Fruit fly (Drosophila melanogaster): ENCODE measurements around the gene TotF.

TotF gene

DNA sequence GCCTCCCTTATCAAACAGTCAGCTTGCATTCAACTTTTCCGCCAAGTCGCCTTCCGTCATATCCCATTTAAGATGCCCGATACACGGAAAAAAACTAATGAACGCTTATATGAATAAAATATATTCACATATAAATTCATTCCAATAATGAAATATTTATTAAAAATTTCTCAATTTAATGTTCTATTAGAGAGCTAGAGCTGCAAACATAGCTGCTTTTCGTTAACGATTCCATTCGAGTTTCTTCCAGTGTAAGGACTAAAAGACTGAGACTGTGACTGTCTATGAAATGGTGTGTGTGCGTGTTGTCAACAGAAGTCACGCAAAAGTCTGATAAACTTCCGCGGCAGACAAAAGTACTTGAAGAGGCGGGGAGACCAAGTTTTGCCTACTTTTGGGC is 17.9 kb upstream of the TotF start (continued):
- no peak for TF ChIP-seq CG13287 (GFP tag; IDR thresholded peaks at IDR 0.05; ENCODE audit: partially characterized antibody)
- TF ChIP-seq pum (GFP tag; optimal IDR thresholded peaks at IDR 0.05): no peak
- TF ChIP-seq lov (optimal IDR thresholded peaks at IDR 0.05): no peak
- no peak for TF ChIP-seq lov (GFP tag; IDR thresholded peaks at IDR 0.05)
- no peak for TF ChIP-seq Hr39 (optimal IDR thresholded peaks at IDR 0.05)
- TF ChIP-seq CG2120 (GFP tag; optimal IDR thresholded peaks at IDR 0.05): peak; percentile 47
- TF ChIP-seq ssp (GFP tag; IDR thresholded peaks at IDR 0.05): no peak
- TF ChIP-seq en (GFP tag; optimal IDR thresholded peaks at IDR 0.05): no peak
- no peak for TF ChIP-seq wek (GFP tag; optimal IDR thresholded peaks at IDR 0.05)
- no peak for TF ChIP-seq CG11398 (GFP tag; optimal IDR thresholded peaks at IDR 0.05)
- no peak for TF ChIP-seq Stat92E (GFP tag; optimal IDR thresholded peaks at IDR 0.05)
- TF ChIP-seq mld (GFP tag; IDR thresholded peaks at IDR 0.05; ENCODE audit: partially characterized antibody): no peak
- peak; percentile 83 for TF ChIP-seq lab (GFP tag; optimal IDR thresholded peaks at IDR 0.05)
- no peak for TF ChIP-seq Kr (GFP tag; optimal IDR thresholded peaks at IDR 0.05)
- TF ChIP-seq maf-S (GFP tag; optimal IDR thresholded peaks at IDR 0.05): no peak
- TF ChIP-seq B-H2 (GFP tag; optimal IDR thresholded peaks at IDR 0.05): no peak
- no peak for TF ChIP-seq CG7786 (GFP tag; optimal IDR thresholded peaks at IDR 0.05)
- no peak for TF ChIP-seq fru (optimal IDR thresholded peaks at IDR 0.05)
- no peak for TF ChIP-seq CG31365 (tag; optimal IDR thresholded peaks at IDR 0.05)
- no peak for TF ChIP-seq cad (GFP tag; optimal IDR thresholded peaks at IDR 0.05)
- TF ChIP-seq Hr78 (GFP tag; optimal IDR thresholded peaks at IDR 0.05): no peak
- no peak for TF ChIP-seq CG1832 (GFP tag; optimal IDR thresholded peaks at IDR 0.05)
- TF ChIP-seq inv (GFP tag; IDR thresholded peaks at IDR 0.05; ENCODE audit: partially characterized antibody): no peak
- no peak for TF ChIP-seq ase (GFP tag; IDR thresholded peaks at IDR 0.05)
- no peak for TF ChIP-seq CG12219 (GFP tag; optimal IDR thresholded peaks at IDR 0.05)
- no peak for TF ChIP-seq Doc3 (GFP tag; IDR thresholded peaks at IDR 0.05; ENCODE audit: partially characterized antibody)
- TF ChIP-seq gfzf (GFP tag; optimal IDR thresholded peaks at IDR 0.05): no peak
- no peak for TF ChIP-seq CG4820 (GFP tag; optimal IDR thresholded peaks at IDR 0.05)
- TF ChIP-seq CG1233 (GFP tag; optimal IDR thresholded peaks at IDR 0.05): peak; percentile 24
- TF ChIP-seq CG15601 (tag; optimal IDR thresholded peaks at IDR 0.05): peak; percentile 4
- peak; percentile 47 for TF ChIP-seq Blimp-1 (GFP tag; optimal IDR thresholded peaks at IDR 0.05)
- TF ChIP-seq CG10462 (GFP tag; optimal IDR thresholded peaks at IDR 0.05): no peak
- TF ChIP-seq CG2889 (GFP tag; IDR thresholded peaks at IDR 0.05): no peak
- peak; percentile 30 for TF ChIP-seq CG17829 (tag; optimal IDR thresholded peaks at IDR 0.05)
- TF ChIP-seq CG18764 (GFP tag; optimal IDR thresholded peaks at IDR 0.05): peak; percentile 7
- peak; percentile 28; the same call in 1 of the 2 replicates for TF ChIP-seq CG10366 (GFP tag; IDR thresholded peaks at IDR 0.05)
- no peak for TF ChIP-seq Myb (GFP tag; optimal IDR thresholded peaks at IDR 0.05)
- TF ChIP-seq CG4360 (GFP tag; IDR thresholded peaks at IDR 0.05): no peak
- peak; percentile 77 for TF ChIP-seq CG11504 (tag; optimal IDR thresholded peaks at IDR 0.05)
- TF ChIP-seq Awh (GFP tag; IDR thresholded peaks at IDR 0.05): 0 out of 2 replicates have a peak, but pooled peaks have one; percentile 35
- no peak for TF ChIP-seq aop (GFP tag; IDR thresholded peaks at IDR 0.05)
- TF ChIP-seq Nf-YC (tag; optimal IDR thresholded peaks at IDR 0.05): no peak
- no peak for TF ChIP-seq stwl (tag; optimal IDR thresholded peaks at IDR 0.05)
- peak; percentile 6 for TF ChIP-seq dmrt11E (tag; optimal IDR thresholded peaks at IDR 0.05)
- TF ChIP-seq trh (GFP tag; optimal IDR thresholded peaks at IDR 0.05): no peak
- TF ChIP-seq Ada2b (GFP tag; IDR thresholded peaks at IDR 0.05): peak; percentile 35; the same call in 1 of the 2 replicates
- TF ChIP-seq Sin3A (optimal IDR thresholded peaks at IDR 0.05): no peak
- TF ChIP-seq CG17359 (tag; optimal IDR thresholded peaks at IDR 0.05): peak; percentile 63
- no peak for TF ChIP-seq CG17912 (GFP tag; optimal IDR thresholded peaks at IDR 0.05)
- TF ChIP-seq Side (GFP tag; optimal IDR thresholded peaks at IDR 0.05): no peak
- TF ChIP-seq CG8478 (optimal IDR thresholded peaks at IDR 0.05): no peak
- TF ChIP-seq CG8765 (GFP tag; IDR thresholded peaks at IDR 0.05): no peak
- TF ChIP-seq CG17385 (GFP tag; optimal IDR thresholded peaks at IDR 0.05): peak; percentile 36

Data from whole organism, embryonic.